Worm (Caenorhabditis elegans) whole organism, midembryonic: ENCODE measurements around the gene H38K22.7.

Experiments
- T22C8.4 ChIP-seq: fragments of 200-800 bp; sonication (Bioruptor generic); IDR thresholded peaks from 2 replicates; pipeline ENCODE4 v1.3.6; 2022; ENCODE audit warnings: missing genetic modification characterization, missing compliant biosample characterization
- cog-1 ChIP-seq: sonication (generic microtip); optimal IDR thresholded peaks from 2 replicates; lab custom pipeline; 2016; ENCODE audit warnings: missing genetic modification characterization, missing compliant biosample characterization
- flt-1 ChIP-seq: fragments of 200-800 bp; sonication (Bioruptor generic); IDR thresholded peaks from 2 replicates; pipeline ENCODE4 v1.3.6; 2022; ENCODE audit warnings: missing genetic modification characterization, missing compliant biosample characterization
- klf-2 ChIP-seq: fragments of 200-800 bp; sonication (Bioruptor generic); conservative IDR thresholded peaks from 2 replicates; pipeline ENCODE4 v1.3.6; 2022; ENCODE audit warnings: missing genetic modification reagents, missing genetic modification characterization, missing compliant biosample characterization
- med-1 ChIP-seq: sonication (generic microtip); optimal IDR thresholded peaks from 2 replicates; lab custom pipeline; 2017; ENCODE audit warnings: missing genetic modification characterization, mild to moderate bottlenecking, missing compliant biosample characterization, antibody characterized with exemption, missing genetic modification reagents; ENCODE audit not compliant: insufficient read depth
- tab-1 ChIP-seq: fragments of 200-800 bp; sonication (Bioruptor generic); IDR thresholded peaks from 2 replicates; pipeline ENCODE4 v1.3.6; 2022; ENCODE audit warnings: missing genetic modification characterization, missing compliant biosample characterization

DNA sequence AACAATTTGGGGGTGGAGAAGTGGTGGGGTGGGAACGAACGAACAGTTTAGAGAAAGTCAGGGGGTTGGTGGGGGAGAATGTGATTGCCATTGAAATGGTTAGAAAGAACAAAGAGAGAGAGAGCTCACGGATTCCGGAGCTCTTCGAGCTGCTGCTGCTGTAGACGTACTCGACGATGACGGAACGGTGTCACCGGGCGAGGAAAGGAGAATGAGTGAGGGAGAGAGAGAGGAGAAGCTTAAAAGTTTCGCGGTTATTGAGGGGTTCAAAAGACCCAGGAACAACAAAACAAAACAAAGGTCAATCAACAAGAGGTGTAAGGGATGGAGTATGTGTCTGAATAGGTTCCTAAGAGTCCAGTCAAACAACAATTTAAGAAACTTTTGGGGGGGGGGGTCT lies 45.2 kb upstream of the H38K22.7 start:
- no peak for TF ChIP-seq tab-1 (GFP tag; lab: Robert Waterston, UW)
- TF ChIP-seq flt-1: no peak; the same call in 1 of the 2 replicates
- no peak for TF ChIP-seq T22C8.4 (GFP tag; lab: Robert Waterston, UW)
- TF ChIP-seq klf-2 (GFP tag; lab: Robert Waterston, UW): no peak
- no peak for TF ChIP-seq med-1 (GFP tag; lab: Kevin White, UChicago)
- no peak for TF ChIP-seq cog-1 (tag; lab: Kevin White, UChicago)
